Fruit fly (Drosophila melanogaster): ENCODE results near the gene CG5885.
A peak's percentile ranks its signal among the peaks of the same experiment; 100 is the strongest.

CG5885 gene

DNA sequence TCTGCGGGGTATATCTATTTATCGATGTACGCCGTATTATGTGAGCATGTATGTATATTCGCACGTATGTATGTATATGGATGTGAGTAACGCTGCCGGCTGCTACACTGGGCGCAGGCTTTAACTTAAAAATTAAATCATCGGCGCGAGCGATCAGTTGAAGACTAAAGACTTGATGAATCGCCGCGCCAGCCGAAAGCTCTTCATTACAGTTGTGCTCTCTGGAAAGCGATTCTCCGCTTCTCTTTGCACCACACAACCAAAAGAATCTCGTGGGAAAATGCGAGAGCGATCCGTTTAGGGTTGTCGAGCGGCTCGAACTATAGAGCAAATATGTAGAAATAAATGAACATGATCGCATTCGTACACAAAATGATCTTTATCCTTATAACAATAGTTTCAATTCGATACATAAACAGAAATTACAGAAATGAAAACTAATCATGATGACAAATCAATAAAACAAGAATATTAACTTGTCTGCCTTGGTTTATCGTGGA is 9.6 kb downstream of the CG5885 start, which contains the start of gene CG13124 (continued):
- no peak for TF ChIP-seq CG8290 (GFP tag; optimal IDR thresholded peaks at IDR 0.05)
- TF ChIP-seq CG8290 (tag; optimal IDR thresholded peaks at IDR 0.05) = peak in 1 of 2 experiments; percentile 46
- TF ChIP-seq wek (GFP tag; optimal IDR thresholded peaks at IDR 0.05) = peak; percentile 21
- TF ChIP-seq tx (GFP tag; optimal IDR thresholded peaks at IDR 0.05) = no peak
- no peak for TF ChIP-seq Eip74EF (GFP tag; optimal IDR thresholded peaks at IDR 0.05)
- peak; percentile 37 for TF ChIP-seq gem (tag; optimal IDR thresholded peaks at IDR 0.05)
- no peak for TF ChIP-seq CG7357 (GFP tag; IDR thresholded peaks at IDR 0.05)
- TF ChIP-seq CG3065 (GFP tag; optimal IDR thresholded peaks at IDR 0.05) = no peak
- no peak; the same call in 2 of the 3 replicates for TF ChIP-seq CG34224 (GFP tag; IDR thresholded peaks at IDR 0.05; ENCODE audit: partially characterized antibody)
- peak; percentile 39 for TF ChIP-seq Fer1 (GFP tag; optimal IDR thresholded peaks at IDR 0.05)
- TF ChIP-seq Dbx (GFP tag; IDR thresholded peaks at IDR 0.05) = peak; percentile 42; the same call in 1 of the 3 replicates
- no peak for TF ChIP-seq CG6791 (GFP tag; IDR thresholded peaks at IDR 0.05; ENCODE audit: partially characterized antibody)
- no peak for TF ChIP-seq Neu2 (GFP tag; optimal IDR thresholded peaks at IDR 0.05; ENCODE audit: borderline replicate concordance)
- no peak for TF ChIP-seq CHES-1-like (GFP tag; optimal IDR thresholded peaks at IDR 0.05)
- TF ChIP-seq lab (GFP tag; optimal IDR thresholded peaks at IDR 0.05) = peak; percentile 50
- no peak for TF ChIP-seq CG4730 (GFP tag; IDR thresholded peaks at IDR 0.05)
- TF ChIP-seq CG17359 (tag; optimal IDR thresholded peaks at IDR 0.05) = no peak
- no peak for TF ChIP-seq pum (GFP tag; optimal IDR thresholded peaks at IDR 0.05)
- TF ChIP-seq ato (GFP tag; IDR thresholded peaks at IDR 0.05; ENCODE audit: partially characterized antibody) = no peak
- no peak for TF ChIP-seq D (optimal IDR thresholded peaks at IDR 0.05)
- no peak for TF ChIP-seq D (GFP tag; optimal IDR thresholded peaks at IDR 0.05)
- TF ChIP-seq CG4328 (GFP tag; optimal IDR thresholded peaks at IDR 0.05) = no peak
- no peak for TF ChIP-seq CG16815 (GFP tag; optimal IDR thresholded peaks at IDR 0.05)
- TF ChIP-seq CG14014 (GFP tag; IDR thresholded peaks at IDR 0.05) = peak; percentile 24; the same call in 1 of the 2 replicates
- no peak for TF ChIP-seq tap (tag; optimal IDR thresholded peaks at IDR 0.05)
- peak; percentile 10 for TF ChIP-seq Jarid2 (GFP tag; optimal IDR thresholded peaks at IDR 0.05)
- no peak for TF ChIP-seq CG15601 (tag; optimal IDR thresholded peaks at IDR 0.05)
- TF ChIP-seq sr (GFP tag; IDR thresholded peaks at IDR 0.05) = no peak
- TF ChIP-seq nerfin-2 (GFP tag; IDR thresholded peaks at IDR 0.05; ENCODE audit: partially characterized antibody) = no peak
- TF ChIP-seq Optix (GFP tag; IDR thresholded peaks at IDR 0.05) = no peak
- peak; percentile 55 to 84 for TF ChIP-seq Trl (optimal IDR thresholded peaks at IDR 0.05)
- no peak for TF ChIP-seq Trl (GFP tag; optimal IDR thresholded peaks at IDR 0.05)
- TF ChIP-seq CG7786 (GFP tag; optimal IDR thresholded peaks at IDR 0.05) = no peak
- TF ChIP-seq D19B (GFP tag; optimal IDR thresholded peaks at IDR 0.05) = no peak
- no peak for TF ChIP-seq kni (GFP tag; optimal IDR thresholded peaks at IDR 0.05)
- no peak for TF ChIP-seq Hmx (GFP tag; optimal IDR thresholded peaks at IDR 0.05)
- TF ChIP-seq CG15479 (GFP tag; optimal IDR thresholded peaks at IDR 0.05) = no peak
- TF ChIP-seq tup (GFP tag; optimal IDR thresholded peaks at IDR 0.05) = no peak
- TF ChIP-seq ftz-f1 (GFP tag; optimal IDR thresholded peaks at IDR 0.05) = no peak
- no peak for TF ChIP-seq CG18619 (GFP tag; optimal IDR thresholded peaks at IDR 0.05)
- 0 out of 2 replicates have a peak, but pooled peaks have one; percentile 14 for TF ChIP-seq CG32767 (GFP tag; IDR thresholded peaks at IDR 0.05)
- TF ChIP-seq phol (tag; optimal IDR thresholded peaks at IDR 0.05) = no peak
- no peak for TF ChIP-seq Stat92E (GFP tag; optimal IDR thresholded peaks at IDR 0.05)
- no peak for TF ChIP-seq CG4360 (GFP tag; IDR thresholded peaks at IDR 0.05)
- TF ChIP-seq da (GFP tag; optimal IDR thresholded peaks at IDR 0.05) = no peak
- TF ChIP-seq CG17612 (GFP tag; IDR thresholded peaks at IDR 0.05) = no peak
- no peak for TF ChIP-seq CG14860 (GFP tag; IDR thresholded peaks at IDR 0.05; ENCODE audit: partially characterized antibody)
- TF ChIP-seq Ets97D (GFP tag; optimal IDR thresholded peaks at IDR 0.05) = no peak
- peak; percentile 43; the same call in 2 of the 3 replicates for TF ChIP-seq dysf (GFP tag; IDR thresholded peaks at IDR 0.05)
- TF ChIP-seq pb (GFP tag; optimal IDR thresholded peaks at IDR 0.05) = no peak
- TF ChIP-seq NC2α (GFP tag; optimal IDR thresholded peaks at IDR 0.05) = no peak
